Worm (Caenorhabditis elegans) whole organism, L4 larva: ENCODE measurements around the gene R08A2.9.

Source experiments
- D1046.2 ChIP-seq: fragments of 200-800 bp; sonication (Bioruptor generic); IDR thresholded peaks from 2 replicates; pipeline ENCODE4 v1.3.6; 2022; ENCODE audit warnings: missing genetic modification characterization, missing compliant biosample characterization
- F26F4.8 ChIP-seq: fragments of 200-800 bp; sonication (Bioruptor generic); conservative IDR thresholded peaks from 2 replicates; pipeline ENCODE4 v1.3.6; 2022; ENCODE audit warnings: missing genetic modification characterization, missing compliant biosample characterization
- F49E8.2 ChIP-seq: sonication (generic microtip); optimal IDR thresholded peaks from 2 replicates; lab custom pipeline; 2016; ENCODE audit warnings: missing compliant biosample characterization, mild to moderate bottlenecking, missing genetic modification characterization, borderline replicate concordance
- T20F7.1 ChIP-seq: fragments of 200-800 bp; sonication (Bioruptor generic); optimal IDR thresholded peaks from 2 replicates; lab custom pipeline; 2018; ENCODE audit warnings: mild to moderate bottlenecking, missing genetic modification characterization, missing compliant biosample characterization
- T26A8.4 ChIP-seq: fragments of 200-800 bp; sonication (Bioruptor generic); IDR thresholded peaks from 2 replicates; pipeline ENCODE4 v1.3.6; 2022; ENCODE audit warnings: missing genetic modification characterization, missing compliant biosample characterization
- Y105C5A.15 ChIP-seq: fragments of 200-800 bp; sonication (Bioruptor generic); IDR thresholded peaks from 2 replicates; pipeline ENCODE4 v1.3.6; 2022; ENCODE audit warnings: missing genetic modification characterization, missing compliant biosample characterization
- Y48G9A.11 ChIP-seq: fragments of 200-800 bp; sonication (Bioruptor generic); IDR thresholded peaks from 2 replicates; pipeline ENCODE4 v1.3.6; 2022; ENCODE audit warnings: missing genetic modification reagents, missing genetic modification characterization, missing compliant biosample characterization
- ZK546.5 ChIP-seq, 2 experiments: sonication (generic microtip); optimal IDR thresholded peaks; 2 replicates each; lab custom pipeline; 2017; ENCODE audit warnings: missing biosample characterization in 2 of 2, missing genetic modification characterization in 2 of 2
- aha-1 ChIP-seq: fragments of 150-350 bp; peaks from one replicate; lab custom pipeline; 2014; ENCODE audit warnings: missing biosample characterization, missing genetic modification characterization
- aly-2 ChIP-seq: sonication (generic microtip); optimal IDR thresholded peaks from 2 replicates; lab custom pipeline; 2018; ENCODE audit warnings: missing biosample characterization, missing genetic modification characterization
- ama-1 ChIP-seq: fragments of 150-350 bp; optimal IDR thresholded peaks from 2 replicates; lab custom pipeline; 2014; ENCODE audit warnings: inconsistent platforms, mixed read lengths
- arid-1 ChIP-seq: fragments of 200-800 bp; sonication (Bioruptor generic); conservative IDR thresholded peaks from 2 replicates; pipeline ENCODE4 v1.3.6; 2022; ENCODE audit warnings: missing genetic modification reagents, missing genetic modification characterization, missing compliant biosample characterization
- ceh-62 ChIP-seq: sonication (generic microtip); optimal IDR thresholded peaks from 2 replicates; lab custom pipeline; 2017; ENCODE audit warnings: missing biosample characterization, missing genetic modification characterization
- ces-1 ChIP-seq: fragments of 150-350 bp; sonication (generic microtip); optimal IDR thresholded peaks from 4 replicates; lab custom pipeline; 2014; ENCODE audit warnings: missing biosample characterization, missing genetic modification reagents, missing genetic modification characterization
- daf-12 ChIP-seq: fragments of 150-350 bp; optimal IDR thresholded peaks from 2 replicates; lab custom pipeline; 2014; ENCODE audit warnings: missing biosample characterization, missing genetic modification reagents, missing genetic modification characterization
- dmd-8 ChIP-seq: fragments of 200-800 bp; sonication (Bioruptor generic); IDR thresholded peaks from 2 replicates; pipeline ENCODE4 v1.3.6; 2022; ENCODE audit warnings: missing genetic modification characterization, missing compliant biosample characterization
- dpl-1 ChIP-seq: fragments of 150-350 bp; optimal IDR thresholded peaks from 2 replicates; lab custom pipeline; 2014; ENCODE audit warnings: missing biosample characterization, missing genetic modification reagents, missing genetic modification characterization
- hlh-11 ChIP-seq: fragments of 200-800 bp; sonication (Bioruptor generic); optimal IDR thresholded peaks from 2 replicates; lab custom pipeline; 2018; ENCODE audit warnings: mild to moderate bottlenecking, missing genetic modification characterization, missing compliant biosample characterization
- hmg-1.1 ChIP-seq: fragments of 200-800 bp; sonication (Bioruptor generic); IDR thresholded peaks from 2 replicates; pipeline ENCODE4 v1.3.6; 2022; ENCODE audit warnings: missing genetic modification reagents, missing genetic modification characterization, missing compliant biosample characterization
- jun-1 ChIP-seq: fragments of 150-350 bp; optimal IDR thresholded peaks from 2 replicates; lab custom pipeline; 2014; ENCODE audit warnings: missing biosample characterization, missing genetic modification reagents, missing genetic modification characterization
- lim-7 ChIP-seq: fragments of 200-800 bp; sonication (Bioruptor generic); IDR thresholded peaks from 2 replicates; pipeline ENCODE4 v1.3.6; 2022; ENCODE audit warnings: missing genetic modification characterization, missing compliant biosample characterization
- lin-15B ChIP-seq: fragments of 150-350 bp; sonication (generic microtip); optimal IDR thresholded peaks from 3 replicates; lab custom pipeline; 2014; ENCODE audit warnings: missing biosample characterization, missing genetic modification characterization
- lin-29 ChIP-seq: fragments of 200-800 bp; sonication (Bioruptor generic); IDR thresholded peaks from 2 replicates; pipeline ENCODE4 v1.3.6; 2022; ENCODE audit warnings: missing genetic modification reagents, missing genetic modification characterization, missing compliant biosample characterization
- lsy-2 ChIP-seq, 2 experiments: fragments of 150-350 bp in 1 of 2; sonication (generic microtip) in 1 of 2; optimal IDR thresholded peaks; 2 replicates each; lab custom pipeline; 2014 to 2017; ENCODE audit warnings: missing biosample characterization in 2 of 2, missing genetic modification characterization in 2 of 2
- madf-9 ChIP-seq: fragments of 200-800 bp; sonication (Bioruptor generic); conservative IDR thresholded peaks from 2 replicates; pipeline ENCODE4 v1.3.6; 2022; ENCODE audit warnings: missing genetic modification reagents, missing genetic modification characterization, missing compliant biosample characterization
- mdt-29 ChIP-seq: fragments of 200-800 bp; sonication (Bioruptor generic); IDR thresholded peaks from 2 replicates; pipeline ENCODE4 v1.3.6; 2022; ENCODE audit warnings: missing genetic modification reagents, missing genetic modification characterization, missing compliant biosample characterization
- mep-1 ChIP-seq: fragments of 150-350 bp; sonication (generic microtip); optimal IDR thresholded peaks from 3 replicates; lab custom pipeline; 2014; ENCODE audit warnings: missing biosample characterization, missing genetic modification characterization
- nhr-25 ChIP-seq: sonication (generic microtip); optimal IDR thresholded peaks from 2 replicates; lab custom pipeline; 2017; ENCODE audit warnings: missing genetic modification characterization, mild to moderate bottlenecking, missing compliant biosample characterization, antibody characterized with exemption, moderate library complexity, borderline replicate concordance; ENCODE audit not compliant: insufficient read depth
- nhr-28 ChIP-seq: fragments of 150-350 bp; optimal IDR thresholded peaks from 2 replicates; lab custom pipeline; 2014; ENCODE audit warnings: missing biosample characterization, missing genetic modification characterization
- nhr-48 ChIP-seq: sonication (generic microtip); optimal IDR thresholded peaks from 2 replicates; lab custom pipeline; 2016; ENCODE audit warnings: mild to moderate bottlenecking, missing genetic modification characterization, missing compliant biosample characterization
- pha-4 ChIP-seq, 2 experiments: fragments of 150-350 bp in 1 of 2; fragments of 200-800 bp in 1 of 2; sonication (Bioruptor generic) in 1 of 2; IDR thresholded peaks in 1 of 2; optimal IDR thresholded peaks in 1 of 2; 2 replicates each; pipeline versions ENCODE4 v1.3.6 to Lab custom; 2014 to 2022; ENCODE audit warnings: missing genetic modification characterization in 2 of 2, missing genetic modification reagents in 2 of 2, missing biosample characterization in 1 of 2, missing compliant biosample characterization in 1 of 2
- rbr-2 ChIP-seq: sonication (generic microtip); optimal IDR thresholded peaks from 2 replicates; lab custom pipeline; 2016; ENCODE audit warnings: missing genotype, missing genetic modification characterization, missing compliant biosample characterization
- saeg-2 ChIP-seq: fragments of 200-800 bp; sonication (Bioruptor generic); IDR thresholded peaks from 2 replicates; pipeline ENCODE4 v1.3.6; 2022; ENCODE audit warnings: missing genetic modification reagents, missing genetic modification characterization, missing compliant biosample characterization
- sdz-12 ChIP-seq: fragments of 200-800 bp; sonication (Bioruptor generic); optimal IDR thresholded peaks from 2 replicates; lab custom pipeline; 2018; ENCODE audit warnings: mild to moderate bottlenecking, missing genetic modification characterization, missing compliant biosample characterization
- skn-1 ChIP-seq: fragments of 150-350 bp; optimal IDR thresholded peaks from 2 replicates; lab custom pipeline; 2014; ENCODE audit warnings: missing biosample characterization, missing genetic modification characterization
- unc-62 ChIP-seq, 3 experiments: fragments of 150-350 bp in 1 of 3; sonication (generic microtip); optimal IDR thresholded peaks in 2 of 3; peaks in 1 of 3; 1 replicate in 1 of 3; 2 replicates in 2 of 3; lab custom pipeline; 2014 to 2017; ENCODE audit warnings: missing biosample characterization in 3 of 3, missing genetic modification characterization in 3 of 3, missing genetic modification reagents in 3 of 3, missing genotype in 1 of 3
- zfp-2 ChIP-seq: sonication (generic microtip); optimal IDR thresholded peaks from 2 replicates; lab custom pipeline; 2016; ENCODE audit warnings: mild to moderate bottlenecking, missing genetic modification characterization, missing compliant biosample characterization

The R08A2.9 gene

DNA sequence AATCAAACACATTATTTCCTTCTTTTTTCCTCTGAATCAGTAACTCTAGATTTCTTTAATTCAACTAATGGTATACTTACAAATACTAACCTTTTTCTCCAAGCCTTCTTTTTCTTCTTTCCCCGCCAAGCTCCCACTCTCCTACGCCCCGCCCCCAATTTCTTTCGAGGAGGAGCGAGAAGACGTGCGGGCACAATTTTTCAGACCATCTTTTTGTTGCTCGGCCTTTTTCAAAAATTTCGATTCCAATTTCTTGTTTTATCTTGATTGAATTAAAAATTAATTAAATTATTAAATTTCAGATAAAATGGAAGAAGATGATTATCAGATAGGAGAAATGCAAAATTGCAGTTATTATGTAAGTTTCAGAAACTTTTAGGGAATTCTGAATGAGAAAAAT lies 28.0 kb upstream of the R08A2.9 start, which contains the start of gene C47E8.3:
C47E8.3 (plus strand) TSS at position 301 of the 400 bp plus-strand sequence.
- no peak for TF ChIP-seq ces-1 (GFP tag; lab: Kevin White, UChicago)
- no peak for TF ChIP-seq lin-29
- TF ChIP-seq aha-1 (tag; lab: Kevin White, UChicago), result peak; percentile 22
- TF ChIP-seq T20F7.1 (GFP tag; lab: Kevin White, UChicago), result no peak
- no peak for TF ChIP-seq D1046.2
- TF ChIP-seq, all 104 proteins: peak for 1

ce11 chrV:14682870-14683269 lies 25.2 kb upstream of the R08A2.9 start:
- TF ChIP-seq nhr-28 (tag; lab: Kevin White, UChicago) (no peak), lsy-2 (tag; optimal IDR thresholded peaks at IDR 0.05; lab: Kevin White, UChicago) (peak in 1 of 2 experiments; percentile 5), mdt-29 (no peak), nhr-25 (tag; lab: Kevin White, UChicago) (peak; percentile 8), unc-62 (GFP tag; optimal IDR thresholded peaks at IDR 0.05 in 1 of 2; lab: Kevin White, UChicago) (peak in 1 of 2 experiments; percentile 55), unc-62 (tag; optimal IDR thresholded peaks at IDR 0.05; lab: Kevin White, UChicago) (no peak), jun-1 (tag; lab: Kevin White, UChicago) (no peak), aha-1 (tag; lab: Kevin White, UChicago) (peak; percentile 15)
- TF ChIP-seq, all 104 proteins: peak for 4

ce11 chrV:14683291-14683690 lies 24.8 kb upstream of the R08A2.9 start:
- TF ChIP-seq Y105C5A.15 (GFP tag; lab: Robert Waterston, UW), result 0 out of 2 replicates have a peak, but pooled peaks have one; percentile 13
- TF ChIP-seq lin-15B (tag; lab: Kevin White, UChicago), result no peak
- TF ChIP-seq Y48G9A.11 (GFP tag; lab: Robert Waterston, UW), result 0 out of 2 replicates have a peak, but pooled peaks have one; percentile 29

DNA sequence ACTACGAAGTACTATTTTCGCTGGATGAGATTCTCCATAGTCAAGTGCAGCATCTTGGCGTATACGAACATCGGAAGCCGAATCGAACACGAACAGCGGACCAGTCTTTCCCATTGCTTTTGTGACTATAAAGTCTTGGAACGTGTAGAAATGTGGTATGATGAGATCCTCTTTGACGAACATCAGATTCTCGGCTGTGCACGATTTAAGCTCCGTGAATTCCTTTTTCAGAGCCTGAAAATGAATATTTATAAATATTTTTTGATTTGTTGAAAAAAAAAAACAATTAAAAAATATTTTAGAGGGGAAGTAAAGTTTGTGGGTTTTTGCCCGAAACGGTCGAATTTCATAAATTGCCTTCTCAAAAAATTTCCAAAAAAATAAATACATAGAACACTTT lies 24.1 kb upstream of the R08A2.9 start:
- TF ChIP-seq madf-9 (GFP tag; lab: Robert Waterston, UW), result no peak
- no peak for TF ChIP-seq jun-1 (tag; lab: Kevin White, UChicago)
- no peak for TF ChIP-seq sdz-12
- TF ChIP-seq dmd-8 (GFP tag; lab: Robert Waterston, UW), result no peak
- TF ChIP-seq saeg-2 (GFP tag; lab: Robert Waterston, UW), result no peak
- TF ChIP-seq arid-1 (GFP tag; lab: Robert Waterston, UW), result no peak
- TF ChIP-seq pha-4 (GFP tag; IDR thresholded peaks at IDR 0.05; lab: Robert Waterston, UW), result no peak
- TF ChIP-seq pha-4 (tag; optimal IDR thresholded peaks at IDR 0.05; lab: Kevin White, UChicago), result no peak

DNA sequence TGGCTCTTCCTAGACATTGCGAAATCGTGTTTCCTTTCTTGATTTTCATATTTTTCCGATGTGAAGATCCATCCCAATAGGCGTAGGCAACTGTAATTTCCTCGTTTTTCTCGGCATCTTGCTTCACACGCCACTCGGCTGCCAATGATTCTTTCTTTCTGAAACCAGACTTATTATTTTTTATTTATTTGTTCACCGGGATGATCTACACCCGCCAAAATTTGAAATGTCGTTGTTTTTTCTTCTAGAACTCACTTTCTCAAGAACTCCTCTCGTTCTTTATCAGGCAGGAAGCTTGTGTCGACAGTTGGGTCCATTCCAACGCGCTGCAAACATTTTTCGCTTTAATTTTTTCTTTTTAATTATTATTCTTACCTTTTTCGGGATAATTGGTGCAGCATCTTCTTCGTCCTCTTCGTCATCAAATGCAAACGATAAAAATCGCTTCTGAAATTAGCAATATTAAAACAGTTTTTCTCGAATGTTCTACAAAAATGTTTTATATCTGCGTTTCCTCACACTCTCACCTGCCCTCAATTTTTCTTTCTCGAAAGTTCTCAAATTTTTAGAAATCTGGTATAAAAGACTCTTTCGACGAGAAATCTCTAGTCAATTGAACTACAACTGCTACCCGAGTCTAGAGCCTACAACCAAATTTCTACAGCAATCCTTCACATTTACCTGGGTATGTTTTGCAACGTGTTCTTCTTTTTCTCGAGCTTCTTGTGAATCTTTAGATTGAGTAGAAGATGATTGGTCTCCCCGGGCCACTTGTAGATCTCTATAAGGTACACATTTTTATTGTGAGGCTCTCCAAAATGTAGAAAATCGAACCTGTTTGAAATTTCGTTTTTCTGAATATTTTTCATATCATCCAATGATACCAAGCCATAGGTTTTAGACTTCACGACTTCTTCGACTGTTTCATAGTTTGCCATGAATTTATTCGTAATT lies 23.4 kb upstream of the R08A2.9 start, which contains the start of gene hsp-90:
hsp-90 (plus strand) TSS at position 560 of the 954 bp plus-strand sequence.
- no peak for TF ChIP-seq T26A8.4 (GFP tag; lab: Robert Waterston, UW)
- no peak for TF ChIP-seq hlh-11
- no peak for TF ChIP-seq hmg-1.1 (GFP tag; lab: Robert Waterston, UW)
- no peak for TF ChIP-seq zfp-2
- TF ChIP-seq mdt-29, result 0 out of 2 replicates have a peak, but pooled peaks have one; percentile 9
- no peak for TF ChIP-seq nhr-48 (tag; lab: Kevin White, UChicago)
- no peak for TF ChIP-seq ces-1 (GFP tag; lab: Kevin White, UChicago)
- no peak for TF ChIP-seq ceh-62 (tag; lab: Kevin White, UChicago)
- no peak for TF ChIP-seq daf-12 (tag; lab: Kevin White, UChicago)
- TF ChIP-seq dpl-1 (GFP tag; lab: Kevin White, UChicago), result no peak
- TF ChIP-seq skn-1 (tag; lab: Kevin White, UChicago), result no peak
- no peak for TF ChIP-seq F26F4.8 (GFP tag; lab: Robert Waterston, UW)
- TF ChIP-seq F49E8.2, result no peak
- TF ChIP-seq mep-1 (tag; lab: Kevin White, UChicago), result no peak
- no peak for TF ChIP-seq aly-2 (tag; lab: Kevin White, UChicago)
- no peak for TF ChIP-seq ZK546.5 (tag; optimal IDR thresholded peaks at IDR 0.05; lab: Kevin White, UChicago)
- TF ChIP-seq lim-7 (GFP tag; lab: Robert Waterston, UW), result 0 out of 2 replicates have a peak, but pooled peaks have one; percentile 22
- TF ChIP-seq rbr-2 (tag; lab: Kevin White, UChicago), result no peak
- peak; percentile 54 for TF ChIP-seq ama-1 (lab: Kevin White, UChicago)
